Fruit fly (Drosophila melanogaster) whole organism, prepupa: ENCODE measurements around the gene CG17826.

ENCODE experiments used
- Blimp-1 ChIP-seq: fragments of 200-800 bp; sonication (Bioruptor generic); optimal IDR thresholded peaks from 3 replicates; lab custom pipeline; 2017; ENCODE audit warnings: missing biosample characterization, missing genetic modification characterization, mild to moderate bottlenecking, moderate library complexity, missing genetic modification reagents
- CG10631 ChIP-seq: fragments of 200-800 bp; sonication (Bioruptor generic); optimal IDR thresholded peaks from 2 replicates; lab custom pipeline; 2016; ENCODE audit warnings: missing biosample characterization, missing genetic modification characterization
- CG10669 ChIP-seq: fragments of 200-800 bp; sonication (Bioruptor generic); optimal IDR thresholded peaks from 3 replicates; lab custom pipeline; 2018; ENCODE audit warnings: missing biosample characterization, mild to moderate bottlenecking, missing genetic modification characterization, moderate library complexity
- CG11294 ChIP-seq: fragments of 200-800 bp; sonication (Bioruptor generic); IDR thresholded peaks from 2 replicates; pipeline ENCODE4 v1.3.6; 2022; ENCODE audit warnings: missing biosample characterization, missing genetic modification characterization
- CG11762 ChIP-seq: fragments of 200-800 bp; sonication (Bioruptor generic); optimal IDR thresholded peaks from 3 replicates; lab custom pipeline; 2016; ENCODE audit warnings: missing biosample characterization, missing genetic modification characterization; ENCODE audit not compliant: insufficient read depth
- CG11902 ChIP-seq: fragments of 200-800 bp; sonication (Bioruptor generic); optimal IDR thresholded peaks from 3 replicates; lab custom pipeline; 2016; ENCODE audit warnings: missing biosample characterization, missing genetic modification characterization
- CG15336 ChIP-seq: fragments of 200-800 bp; sonication (Bioruptor generic); IDR thresholded peaks from 2 replicates; pipeline ENCODE4 v1.3.6; 2022; ENCODE audit warnings: missing biosample characterization, missing genetic modification characterization
- CG16779 ChIP-seq: fragments of 200-800 bp; sonication (Bioruptor generic); optimal IDR thresholded peaks from 3 replicates; lab custom pipeline; 2017; ENCODE audit warnings: missing biosample characterization, mild to moderate bottlenecking, missing genetic modification characterization
- CG32006 ChIP-seq: fragments of 200-800 bp; sonication (Bioruptor generic); optimal IDR thresholded peaks from 3 replicates; lab custom pipeline; 2017; ENCODE audit warnings: missing biosample characterization, mild to moderate bottlenecking, missing genetic modification characterization
- CG3919 ChIP-seq: fragments of 200-800 bp; sonication (Bioruptor generic); optimal IDR thresholded peaks from 3 replicates; lab custom pipeline; 2016; ENCODE audit warnings: missing biosample characterization, missing genetic modification characterization
- CG4318 ChIP-seq: fragments of 200-800 bp; sonication (Bioruptor generic); optimal IDR thresholded peaks from 3 replicates; lab custom pipeline; 2017; ENCODE audit warnings: missing biosample characterization, mild to moderate bottlenecking, missing genetic modification characterization
- CG6163 ChIP-seq: fragments of 200-800 bp; sonication (Bioruptor generic); IDR thresholded peaks from 3 replicates; pipeline ENCODE4 v1.3.6; 2022; ENCODE audit warnings: missing biosample characterization, missing genetic modification characterization
- CG6808 ChIP-seq: fragments of 200-800 bp; sonication (Bioruptor generic); optimal IDR thresholded peaks from 3 replicates; lab custom pipeline; 2017; ENCODE audit warnings: missing biosample characterization, missing genetic modification characterization, mild to moderate bottlenecking, moderate library complexity, missing genetic modification reagents
- CG6854 ChIP-seq: fragments of 200-800 bp; sonication (Bioruptor generic); optimal IDR thresholded peaks from 2 replicates; lab custom pipeline; 2017; ENCODE audit warnings: missing biosample characterization, mild to moderate bottlenecking, missing genetic modification characterization
- CG7368 ChIP-seq: fragments of 200-800 bp; sonication (Bioruptor generic); optimal IDR thresholded peaks from 3 replicates; lab custom pipeline; 2016; ENCODE audit warnings: missing biosample characterization, missing genetic modification characterization
- CG8119 ChIP-seq: fragments of 200-800 bp; sonication (Bioruptor generic); IDR thresholded peaks from 3 replicates; pipeline ENCODE4 v1.3.6; 2022; ENCODE audit warnings: missing biosample characterization, missing genetic modification characterization
- CG8319 ChIP-seq: fragments of 200-800 bp; sonication (Bioruptor generic); optimal IDR thresholded peaks from 3 replicates; lab custom pipeline; 2016; ENCODE audit warnings: missing biosample characterization, missing genetic modification characterization
- CG8632 ChIP-seq: fragments of 200-800 bp; sonication (Bioruptor generic); optimal IDR thresholded peaks from 3 replicates; lab custom pipeline; 2016; ENCODE audit warnings: missing biosample characterization, missing genetic modification characterization
- CG9139 ChIP-seq: fragments of 200-800 bp; sonication (Bioruptor generic); optimal IDR thresholded peaks from 3 replicates; lab custom pipeline; 2017; ENCODE audit warnings: missing biosample characterization, mild to moderate bottlenecking, missing genetic modification characterization
- Eip78C ChIP-seq: fragments of 200-800 bp; sonication (Bioruptor generic); peaks from one replicate; lab custom pipeline; 2016; ENCODE audit warnings: missing biosample characterization, missing genetic modification characterization
- Ets96B ChIP-seq: fragments of 200-800 bp; optimal IDR thresholded peaks from 2 replicates; lab custom pipeline; 2019; ENCODE audit warnings: missing biosample characterization, mild to moderate bottlenecking, missing genetic modification characterization, moderate library complexity
- Gug ChIP-seq: fragments of 200-800 bp; sonication (Bioruptor generic); IDR thresholded peaks from 2 replicates; pipeline ENCODE4 v1.3.6; 2022; ENCODE audit warnings: missing biosample characterization, missing genetic modification characterization
- Hr38 ChIP-seq: sonication (Bioruptor generic); optimal IDR thresholded peaks from 2 replicates; lab custom pipeline; 2016; ENCODE audit warnings: missing biosample characterization, missing genetic modification characterization
- Hr4 ChIP-seq: fragments of 200-800 bp; sonication (Bioruptor generic); optimal IDR thresholded peaks from 3 replicates; lab custom pipeline; 2016; ENCODE audit warnings: missing biosample characterization, missing genetic modification characterization
- Lpt ChIP-seq: fragments of 200-800 bp; sonication (Bioruptor generic); optimal IDR thresholded peaks from 3 replicates; lab custom pipeline; 2016; ENCODE audit warnings: missing biosample characterization, missing genetic modification characterization
- Met ChIP-seq: fragments of 200-800 bp; sonication (Bioruptor generic); optimal IDR thresholded peaks from 3 replicates; lab custom pipeline; 2016; ENCODE audit warnings: missing biosample characterization, missing genetic modification characterization
- Sox102F ChIP-seq: fragments of 200-800 bp; sonication (Bioruptor generic); optimal IDR thresholded peaks from 2 replicates; lab custom pipeline; 2016; ENCODE audit warnings: missing biosample characterization, mild to moderate bottlenecking, missing genetic modification characterization
- Sox15 ChIP-seq: fragments of 200-800 bp; sonication (Bioruptor generic); optimal IDR thresholded peaks from 3 replicates; lab custom pipeline; 2016; ENCODE audit warnings: missing biosample characterization, missing genetic modification characterization
- achi ChIP-seq: fragments of 200-800 bp; sonication (Bioruptor generic); optimal IDR thresholded peaks from 3 replicates; lab custom pipeline; 2016; ENCODE audit warnings: missing biosample characterization, missing genetic modification characterization
- acj6 ChIP-seq: fragments of 200-800 bp; sonication (Bioruptor generic); optimal IDR thresholded peaks from 3 replicates; lab custom pipeline; 2016; ENCODE audit warnings: missing biosample characterization, missing genetic modification characterization
- dsx ChIP-seq: fragments of 200-800 bp; optimal IDR thresholded peaks from 3 replicates; lab custom pipeline; 2019; ENCODE audit warnings: missing biosample characterization, mild to moderate bottlenecking, missing genetic modification characterization, moderate library complexity; ENCODE audit not compliant: poor library complexity, severe bottlenecking
- eg ChIP-seq: fragments of 200-800 bp; sonication (Bioruptor generic); IDR thresholded peaks from 3 replicates; pipeline ENCODE4 v1.3.6; 2022; ENCODE audit warnings: missing biosample characterization, missing genetic modification characterization
- esn ChIP-seq: fragments of 200-800 bp; sonication (Bioruptor generic); optimal IDR thresholded peaks from 2 replicates; lab custom pipeline; 2016; ENCODE audit warnings: missing biosample characterization, mild to moderate bottlenecking, missing genetic modification characterization, moderate library complexity
- fd59A ChIP-seq: fragments of 200-800 bp; sonication (Bioruptor generic); optimal IDR thresholded peaks from 2 replicates; lab custom pipeline; 2017; ENCODE audit warnings: missing biosample characterization, mild to moderate bottlenecking, missing genetic modification characterization, missing genetic modification reagents
- fd85E ChIP-seq: fragments of 200-800 bp; sonication (Bioruptor generic); optimal IDR thresholded peaks from 3 replicates; lab custom pipeline; 2016; ENCODE audit warnings: missing biosample characterization, missing genetic modification characterization
- fkh ChIP-seq: fragments of 200-800 bp; sonication (Bioruptor generic); optimal IDR thresholded peaks from 3 replicates; lab custom pipeline; 2017; ENCODE audit warnings: missing biosample characterization, mild to moderate bottlenecking, missing genetic modification characterization, moderate library complexity
- lz ChIP-seq: fragments of 200-800 bp; sonication (Bioruptor generic); optimal IDR thresholded peaks from 3 replicates; lab custom pipeline; 2016; ENCODE audit warnings: missing biosample characterization, missing genetic modification characterization
- net ChIP-seq: fragments of 200-800 bp; sonication (Bioruptor generic); optimal IDR thresholded peaks from 3 replicates; lab custom pipeline; 2016; ENCODE audit warnings: missing biosample characterization, missing genetic modification characterization
- pdm3 ChIP-seq: fragments of 200-800 bp; sonication (Bioruptor generic); optimal IDR thresholded peaks from 3 replicates; lab custom pipeline; 2016; ENCODE audit warnings: missing biosample characterization, missing genetic modification characterization
- salr ChIP-seq, 2 experiments: fragments of 200-800 bp; sonication (Bioruptor generic); optimal IDR thresholded peaks; 3 replicates each; lab custom pipeline; 2016 to 2018; ENCODE audit warnings: missing biosample characterization in 2 of 2, missing genetic modification characterization in 2 of 2, mild to moderate bottlenecking in 1 of 2
- topi ChIP-seq: fragments of 200-800 bp; sonication (Bioruptor generic); optimal IDR thresholded peaks from 3 replicates; lab custom pipeline; 2016; ENCODE audit warnings: missing biosample characterization, missing genetic modification characterization

Gene CG17826

DNA sequence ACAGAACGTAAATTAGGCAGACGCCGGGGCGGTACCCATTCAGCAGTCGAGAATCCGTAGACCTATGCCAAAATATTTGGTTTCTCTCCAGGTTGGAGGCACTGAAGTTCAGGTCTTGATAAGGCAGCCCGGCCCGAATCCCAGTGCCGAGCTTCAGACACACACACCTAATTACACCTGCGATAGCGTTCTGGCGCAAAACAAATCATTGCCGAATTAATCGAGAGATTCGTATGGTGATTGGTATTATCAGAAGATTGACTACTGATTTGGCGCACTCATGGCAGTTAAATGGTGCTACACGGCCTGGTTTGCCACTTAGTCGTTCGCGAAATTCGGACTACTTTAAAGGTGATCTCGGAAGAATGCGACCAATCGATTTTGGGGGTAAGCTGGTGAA, 2.3 kb upstream of the CG17826 start, which contains the start of gene CG7252:
CG7252 (plus strand) TSS at position 319 of the 400 bp plus-strand sequence.
- no peak for TF ChIP-seq eg (GFP tag; lab: Robert Waterston, UW)
- no peak for TF ChIP-seq Sox15
- no peak for TF ChIP-seq CG11762
- no peak for TF ChIP-seq CG32006
- no peak for TF ChIP-seq Ets96B (tag; lab: Kevin White, UChicago)
- TF ChIP-seq CG16779: no peak
- TF ChIP-seq esn (GFP tag; lab: Kevin White, UChicago): no peak
- no peak for TF ChIP-seq CG11294 (GFP tag; lab: Robert Waterston, UW)
- no peak for TF ChIP-seq Blimp-1 (GFP tag; lab: Kevin White, UChicago)
- no peak for TF ChIP-seq CG11902 (GFP tag; lab: Kevin White, UChicago)
- TF ChIP-seq Met (GFP tag; lab: Kevin White, UChicago): no peak
- no peak for TF ChIP-seq Hr4
- no peak for TF ChIP-seq CG15336 (GFP tag; lab: Robert Waterston, UW)
- TF ChIP-seq topi: no peak
- no peak for TF ChIP-seq CG3919 (GFP tag; lab: Kevin White, UChicago)
- TF ChIP-seq fd85E (GFP tag; lab: Kevin White, UChicago): no peak
- no peak for TF ChIP-seq Eip78C
- TF ChIP-seq CG6854 (GFP tag; lab: Kevin White, UChicago): no peak

DNA sequence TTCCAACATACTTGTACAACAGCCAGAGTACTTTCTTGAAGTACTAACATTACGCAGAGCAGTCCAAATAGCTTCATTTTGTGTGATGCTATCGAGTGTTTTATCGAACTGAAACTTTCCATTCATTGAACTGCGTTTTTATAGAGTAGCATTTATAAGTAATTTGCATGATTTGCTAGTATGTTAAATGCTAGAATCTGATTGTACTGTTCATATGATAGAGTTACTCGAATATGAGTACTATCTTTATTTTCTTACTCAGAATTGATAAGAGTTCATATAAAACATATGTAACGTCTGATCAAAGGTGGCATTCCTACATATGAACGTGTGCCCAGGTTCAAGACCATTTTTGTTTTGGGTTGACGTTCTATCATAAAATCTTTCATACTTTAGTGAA, 3.6 kb downstream of the CG17826 start, which contains the start of gene obst-G:
obst-G (minus strand) TSS at position 101 of the 400 bp plus-strand sequence.
- no peak for TF ChIP-seq CG7368 (GFP tag; lab: Kevin White, UChicago)
- no peak for TF ChIP-seq Hr4
- TF ChIP-seq Sox15: no peak
- no peak for TF ChIP-seq Met (GFP tag; lab: Kevin White, UChicago)
- no peak for TF ChIP-seq salr (GFP tag; optimal IDR thresholded peaks at IDR 0.05; lab: Kevin White, UChicago)
- TF ChIP-seq esn (GFP tag; lab: Kevin White, UChicago): no peak
- TF ChIP-seq CG8632 (GFP tag; lab: Kevin White, UChicago): no peak
- no peak for TF ChIP-seq acj6 (GFP tag; lab: Kevin White, UChicago)
- TF ChIP-seq fd59A: no peak
- no peak for TF ChIP-seq CG10669 (GFP tag; lab: Kevin White, UChicago)
- TF ChIP-seq Lpt (GFP tag; lab: Kevin White, UChicago): no peak
- no peak for TF ChIP-seq pdm3 (GFP tag; lab: Kevin White, UChicago)
- no peak for TF ChIP-seq Gug (GFP tag; lab: Robert Waterston, UW)
- no peak for TF ChIP-seq CG8119
- no peak for TF ChIP-seq net (GFP tag; lab: Kevin White, UChicago)
- TF ChIP-seq CG11902 (GFP tag; lab: Kevin White, UChicago): no peak
- TF ChIP-seq CG10631 (GFP tag; lab: Kevin White, UChicago): no peak

DNA sequence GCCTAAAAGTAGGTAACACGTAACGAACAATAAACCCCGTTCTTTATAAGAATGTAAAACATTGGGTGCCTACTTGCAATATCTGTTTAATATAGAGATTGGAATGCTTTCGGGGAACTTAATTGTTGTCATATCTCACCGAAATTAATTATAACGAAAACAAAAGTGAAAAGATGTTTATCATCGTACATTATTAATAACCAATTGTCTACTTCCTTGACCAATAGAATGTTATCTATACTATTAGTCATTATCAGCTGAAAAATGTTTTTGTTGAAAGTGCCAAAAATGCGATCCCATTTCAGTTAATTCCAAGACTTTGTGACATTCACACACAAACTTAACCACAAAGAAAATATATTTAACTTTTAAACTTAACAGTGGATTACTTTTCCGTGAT, 4.1 kb downstream of the CG17826 start, which contains the start of gene CG7248:
CG7248 (plus strand) TSS at position 301 of the 400 bp plus-strand sequence.
- no peak for TF ChIP-seq CG8319 (GFP tag; lab: Kevin White, UChicago)
- no peak for TF ChIP-seq pdm3 (GFP tag; lab: Kevin White, UChicago)
- no peak for TF ChIP-seq CG11294 (GFP tag; lab: Robert Waterston, UW)
- TF ChIP-seq Sox102F (GFP tag; lab: Kevin White, UChicago): no peak
- no peak for TF ChIP-seq lz (GFP tag; lab: Kevin White, UChicago)
- TF ChIP-seq Eip78C: no peak
- no peak for TF ChIP-seq CG9139 (GFP tag; lab: Kevin White, UChicago)
- TF ChIP-seq CG11762: no peak
- no peak for TF ChIP-seq eg (GFP tag; lab: Robert Waterston, UW)
- no peak for TF ChIP-seq fkh (GFP tag; lab: Kevin White, UChicago)
- no peak for TF ChIP-seq CG11902 (GFP tag; lab: Kevin White, UChicago)

- TF ChIP-seq pdm3 (GFP tag; lab: Kevin White, UChicago): no peak
- no peak for TF ChIP-seq CG8632 (GFP tag; lab: Kevin White, UChicago)
- no peak for TF ChIP-seq achi (GFP tag; lab: Kevin White, UChicago)
- TF ChIP-seq topi: no peak
- no peak for TF ChIP-seq eg (GFP tag; lab: Robert Waterston, UW)
- no peak for TF ChIP-seq esn (GFP tag; lab: Kevin White, UChicago)
- no peak for TF ChIP-seq Hr38 (GFP tag; lab: Kevin White, UChicago)
- TF ChIP-seq dsx: no peak
- no peak for TF ChIP-seq lz (GFP tag; lab: Kevin White, UChicago)
- TF ChIP-seq CG6808: no peak
- no peak for TF ChIP-seq Ets96B (tag; lab: Kevin White, UChicago)
- TF ChIP-seq fkh (GFP tag; lab: Kevin White, UChicago): no peak
- TF ChIP-seq CG15336 (GFP tag; lab: Robert Waterston, UW): no peak
- TF ChIP-seq CG6163 (GFP tag; lab: Robert Waterston, UW): no peak
- TF ChIP-seq CG4318 (GFP tag; lab: Kevin White, UChicago): no peak
- no peak for TF ChIP-seq fd59A
Observed at dm6 chr3L:11957669-11958333, 8.2 kb downstream of the CG17826 start, which contains the start of the genes CG11570 and CG43294. Gene CG11570, minus strand, starts transcription at chr3L:11957769. Gene CG43294, plus strand, starts transcription at chr3L:11958283.
